Fruit fly (Drosophila melanogaster): ENCODE results near the gene Fip1.

DNA sequence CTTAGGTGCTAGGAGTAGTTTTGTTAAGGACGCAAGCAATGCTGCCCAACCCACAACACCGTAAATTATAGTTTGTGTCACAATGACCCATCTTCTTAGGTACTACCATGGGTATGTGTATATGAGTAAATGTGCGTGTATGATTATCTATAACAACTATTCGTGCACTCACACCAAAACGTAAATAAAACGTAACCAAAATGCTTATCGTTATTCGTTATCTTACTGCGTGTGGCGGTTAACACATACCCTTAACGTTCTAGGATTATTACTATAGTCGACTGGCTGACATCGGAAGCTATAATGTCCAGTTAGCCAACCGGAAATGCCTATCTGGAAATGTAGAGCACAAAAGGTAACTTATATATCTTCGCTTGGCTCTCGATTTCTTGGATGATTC is 39.7 kb upstream of the Fip1 start:
- TF ChIP-seq kay (GFP tag; ENCODE audit: borderline replicate concordance): no peak
- TF ChIP-seq CG7045 (GFP tag; optimal IDR thresholded peaks at IDR 0.05): no peak
- no peak for TF ChIP-seq CG14711 (tag; optimal IDR thresholded peaks at IDR 0.05)
- TF ChIP-seq CG12768 (GFP tag; optimal IDR thresholded peaks at IDR 0.05): no peak
- TF ChIP-seq CG11617 (GFP tag; optimal IDR thresholded peaks at IDR 0.05): no peak
- TF ChIP-seq Crg-1 (GFP tag; optimal IDR thresholded peaks at IDR 0.05): no peak
- TF ChIP-seq tj (GFP tag; optimal IDR thresholded peaks at IDR 0.05): no peak
- TF ChIP-seq CG7101 (tag; optimal IDR thresholded peaks at IDR 0.05): no peak
- no peak for TF ChIP-seq bab1 (GFP tag; optimal IDR thresholded peaks at IDR 0.05)
